Worm (Caenorhabditis elegans): Measurements from ENCODE around the gene gln-3.

DNA sequence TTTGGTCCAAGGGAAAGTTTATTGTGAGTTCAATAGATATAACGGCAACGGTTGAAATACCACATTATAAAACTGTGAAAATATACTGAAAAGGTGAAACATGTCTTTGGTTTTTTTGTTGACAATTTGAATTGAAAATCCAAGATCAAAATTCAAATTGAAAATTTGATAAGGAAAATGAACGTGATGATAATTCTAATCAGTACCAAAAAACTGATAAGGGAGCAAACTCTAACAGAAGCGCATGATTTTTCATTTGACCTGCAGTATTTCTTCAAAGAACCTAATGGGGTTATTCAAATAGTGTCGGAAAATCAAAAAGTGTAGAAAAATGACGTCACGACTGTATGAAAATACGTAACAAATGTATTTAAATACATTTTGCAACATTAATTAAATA is 32.9 kb upstream of the gln-3 start:
- no peak for TF ChIP-seq nfya-1 (tag; optimal IDR thresholded peaks at IDR 0.05; ENCODE audit: borderline replicate concordance, insufficient read depth)
- no peak for TF ChIP-seq Y53F4B.3 (GFP tag; IDR thresholded peaks at IDR 0.05)
- no peak for TF ChIP-seq F49E8.2 (tag; optimal IDR thresholded peaks at IDR 0.05; ENCODE audit: insufficient read depth)
- no peak for TF ChIP-seq madf-8 (GFP tag; conservative IDR thresholded peaks at IDR 0.05)
- TF ChIP-seq ceh-100 (GFP tag; IDR thresholded peaks at IDR 0.05), result no peak
- TF ChIP-seq die-1 (tag; optimal IDR thresholded peaks at IDR 0.05), result no peak
- TF ChIP-seq ets-4 (GFP tag; optimal IDR thresholded peaks at IDR 0.05), result no peak
- no peak for TF ChIP-seq snpc-4 (GFP tag; optimal IDR thresholded peaks at IDR 0.05)
- TF ChIP-seq snpc-4 (tag; optimal IDR thresholded peaks at IDR 0.05), result no peak
- no peak for TF ChIP-seq F22D6.2 (tag; optimal IDR thresholded peaks at IDR 0.05)
- no peak for TF ChIP-seq lin-40 (tag; optimal IDR thresholded peaks at IDR 0.05)
- TF ChIP-seq ceh-58 (GFP tag; IDR thresholded peaks at IDR 0.05), result no peak
- no peak for TF ChIP-seq ztf-22 (GFP tag; optimal IDR thresholded peaks at IDR 0.05)
